Worm (Caenorhabditis elegans) whole organism, L1 larva: ENCODE data around the gene csb-1.

ENCODE experiments used
- C04F5.9 ChIP-seq: sonication (generic microtip); optimal IDR thresholded peaks from 2 replicates; lab custom pipeline; 2016; ENCODE audit warnings: missing genetic modification characterization, missing compliant biosample characterization
- C16A3.4 ChIP-seq: fragments of 150-350 bp; optimal IDR thresholded peaks from 2 replicates; lab custom pipeline; 2014; ENCODE audit warnings: missing biosample characterization, missing genetic modification characterization
- C34B4.2 ChIP-seq: sonication (generic microtip); optimal IDR thresholded peaks from 2 replicates; lab custom pipeline; 2017; ENCODE audit warnings: mild to moderate bottlenecking, missing genetic modification characterization, missing compliant biosample characterization
- F16B12.6 ChIP-seq: fragments of 150-350 bp; optimal IDR thresholded peaks from 2 replicates; lab custom pipeline; 2014; ENCODE audit warnings: missing biosample characterization, missing genetic modification characterization
- aly-2 ChIP-seq: fragments of 150-350 bp; optimal IDR thresholded peaks from 2 replicates; lab custom pipeline; 2014; ENCODE audit warnings: missing biosample characterization, missing genetic modification characterization
- ama-1 ChIP-seq: fragments of 150-350 bp; optimal IDR thresholded peaks from 2 replicates; lab custom pipeline; 2014
- ceh-82 ChIP-seq, 3 experiments: fragments of 150-350 bp in 1 of 3; sonication (generic microtip) in 2 of 3; optimal IDR thresholded peaks; 2 replicates each; lab custom pipeline; 2014 to 2017; ENCODE audit warnings: missing biosample characterization in 3 of 3, missing genetic modification characterization in 3 of 3
- ceh-88 ChIP-seq: fragments of 200-800 bp; sonication (Bioruptor generic); IDR thresholded peaks from 2 replicates; pipeline ENCODE4 v1.3.6; 2022; ENCODE audit warnings: missing genetic modification characterization, missing compliant biosample characterization
- ceh-90 ChIP-seq: sonication (generic microtip); optimal IDR thresholded peaks from 2 replicates; lab custom pipeline; 2016; ENCODE audit warnings: missing genetic modification characterization, missing compliant biosample characterization
- efl-1 ChIP-seq, 4 experiments: fragments of 150-350 bp; optimal IDR thresholded peaks in 3 of 4; peaks in 1 of 4; 1 replicate in 1 of 4; 2 replicates in 3 of 4; lab custom pipeline; 2014; ENCODE audit warnings: missing biosample characterization in 2 of 4, missing genetic modification characterization in 2 of 4, missing genetic modification reagents in 2 of 4
- elt-2 ChIP-seq: sonication (generic microtip); optimal IDR thresholded peaks from 2 replicates; lab custom pipeline; 2016; ENCODE audit warnings: missing genetic modification characterization, mild to moderate bottlenecking, inconsistent platforms, missing compliant biosample characterization, missing genetic modification reagents
- fkh-10 ChIP-seq: sonication (generic microtip); optimal IDR thresholded peaks from 2 replicates; lab custom pipeline; 2017; ENCODE audit warnings: missing biosample characterization, missing genetic modification reagents, missing genetic modification characterization
- fkh-4 ChIP-seq: sonication (generic microtip); optimal IDR thresholded peaks from 2 replicates; lab custom pipeline; 2016; ENCODE audit warnings: missing compliant biosample characterization, missing genetic modification characterization, borderline replicate concordance
- hlh-4 ChIP-seq: sonication (generic microtip); optimal IDR thresholded peaks from 2 replicates; lab custom pipeline; 2016; ENCODE audit warnings: mild to moderate bottlenecking, missing genetic modification characterization, missing compliant biosample characterization
- isw-1 ChIP-seq: fragments of 200-800 bp; sonication (Bioruptor generic); IDR thresholded peaks from 2 replicates; pipeline ENCODE4 v1.3.6; 2022; ENCODE audit warnings: missing genetic modification characterization, missing compliant biosample characterization
- jun-1 ChIP-seq: fragments of 150-350 bp; optimal IDR thresholded peaks from 2 replicates; lab custom pipeline; 2014; ENCODE audit warnings: missing biosample characterization, missing genetic modification reagents, missing genetic modification characterization
- lin-13 ChIP-seq: fragments of 150-350 bp; optimal IDR thresholded peaks from 2 replicates; lab custom pipeline; 2014; ENCODE audit warnings: missing biosample characterization, missing genetic modification reagents, missing genetic modification characterization
- lin-14 ChIP-seq: fragments of 200-800 bp; sonication (Bioruptor generic); optimal IDR thresholded peaks from 2 replicates; lab custom pipeline; 2018; ENCODE audit warnings: mild to moderate bottlenecking, missing genetic modification characterization, moderate library complexity, missing compliant biosample characterization
- lin-15B ChIP-seq: fragments of 150-350 bp; sonication (generic microtip); optimal IDR thresholded peaks from 3 replicates; lab custom pipeline; 2014; ENCODE audit warnings: missing biosample characterization, missing genetic modification characterization
- lin-39 ChIP-seq: fragments of 150-350 bp; optimal IDR thresholded peaks from 2 replicates; lab custom pipeline; 2014; ENCODE audit warnings: missing biosample characterization, missing genetic modification reagents, missing genetic modification characterization
- lir-3 ChIP-seq: sonication (generic microtip); optimal IDR thresholded peaks from 2 replicates; lab custom pipeline; 2016; ENCODE audit warnings: mild to moderate bottlenecking, missing genetic modification characterization, moderate library complexity, missing compliant biosample characterization; ENCODE audit not compliant: poor library complexity
- mef-2 ChIP-seq: fragments of 150-350 bp; optimal IDR thresholded peaks from 2 replicates; lab custom pipeline; 2014; ENCODE audit warnings: missing biosample characterization, missing genetic modification characterization
- nhr-12 ChIP-seq: sonication (generic microtip); optimal IDR thresholded peaks from 2 replicates; lab custom pipeline; 2017; ENCODE audit warnings: missing biosample characterization, missing genetic modification characterization
- nhr-237 ChIP-seq: fragments of 150-350 bp; optimal IDR thresholded peaks from 2 replicates; lab custom pipeline; 2014; ENCODE audit warnings: missing biosample characterization, missing genetic modification characterization
- nhr-71 ChIP-seq: sonication (generic microtip); optimal IDR thresholded peaks from 2 replicates; lab custom pipeline; 2016; ENCODE audit warnings: mild to moderate bottlenecking, missing genetic modification characterization, moderate library complexity, missing compliant biosample characterization
- nhr-76 ChIP-seq: sonication (generic microtip); optimal IDR thresholded peaks from 2 replicates; lab custom pipeline; 2017; ENCODE audit warnings: missing biosample characterization, missing genetic modification characterization
- rnt-1 ChIP-seq: sonication (generic microtip); optimal IDR thresholded peaks from 2 replicates; lab custom pipeline; 2016; ENCODE audit warnings: mild to moderate bottlenecking, missing genetic modification characterization, moderate library complexity, missing compliant biosample characterization
- skn-1 ChIP-seq: fragments of 150-350 bp; optimal IDR thresholded peaks from 2 replicates; lab custom pipeline; 2014; ENCODE audit warnings: missing biosample characterization, missing genetic modification characterization
- sup-37 ChIP-seq: fragments of 200-800 bp; sonication (Bioruptor generic); optimal IDR thresholded peaks from 2 replicates; lab custom pipeline; 2018; ENCODE audit warnings: mild to moderate bottlenecking, missing genetic modification characterization, missing compliant biosample characterization
- swsn-7 ChIP-seq: sonication (generic microtip); optimal IDR thresholded peaks from 2 replicates; lab custom pipeline; 2016; ENCODE audit warnings: missing genetic modification characterization, missing compliant biosample characterization
- tbx-2 ChIP-seq: sonication (generic microtip); optimal IDR thresholded peaks from 2 replicates; lab custom pipeline; 2016; ENCODE audit warnings: missing genetic modification characterization, missing compliant biosample characterization
- unc-130 ChIP-seq: fragments of 150-350 bp; optimal IDR thresholded peaks from 2 replicates; lab custom pipeline; 2017; ENCODE audit warnings: missing biosample characterization, missing genetic modification characterization, inconsistent platforms
- unc-30 ChIP-seq: sonication (generic microtip); optimal IDR thresholded peaks from 2 replicates; lab custom pipeline; 2017; ENCODE audit warnings: missing biosample characterization, missing genetic modification characterization
- unc-86 ChIP-seq: sonication (generic microtip); optimal IDR thresholded peaks from 2 replicates; lab custom pipeline; 2016; ENCODE audit warnings: missing genetic modification characterization, missing compliant biosample characterization
- unc-98 ChIP-seq: fragments of 200-800 bp; sonication (Bioruptor generic); IDR thresholded peaks from 2 replicates; pipeline ENCODE4 v1.3.6; 2022; ENCODE audit warnings: missing genetic modification characterization, missing compliant biosample characterization
- zip-4 ChIP-seq: fragments of 200-800 bp; sonication (Bioruptor generic); optimal IDR thresholded peaks from 2 replicates; lab custom pipeline; 2018; ENCODE audit warnings: mild to moderate bottlenecking, missing genetic modification characterization, moderate library complexity, missing compliant biosample characterization
- ztf-11 ChIP-seq, 2 experiments: sonication (generic microtip); optimal IDR thresholded peaks; 2 replicates each; lab custom pipeline; 2016 to 2017; ENCODE audit warnings: missing genetic modification characterization in 2 of 2, missing biosample characterization in 1 of 2, missing compliant biosample characterization in 1 of 2

csb-1 gene

ce11 chrX:15865868-15866555 lies at the start of gene csb-1, which contains the start of gene F53H4.4 (continued):
- TF ChIP-seq swsn-7 (peak; percentile 62), ama-1 (lab: Kevin White, UChicago) (no peak), lin-15B (tag; lab: Kevin White, UChicago) (peak; percentile 79), ztf-11 (tag; optimal IDR thresholded peaks at IDR 0.05; lab: Kevin White, UChicago) (peak in 1 of 2 experiments; percentile 42), fkh-4 (tag; lab: Kevin White, UChicago) (peak; percentile 15), ceh-82 (tag; optimal IDR thresholded peaks at IDR 0.05; lab: Kevin White, UChicago) (peak in 2 of 3 experiments; percentile 30 to 62), mef-2 (tag; lab: Kevin White, UChicago) (no peak), lir-3 (tag; lab: Kevin White, UChicago) (peak; percentile 80), hlh-4 (tag; lab: Kevin White, UChicago) (no peak), lin-14 (GFP tag; lab: Kevin White, UChicago) (peak; percentile 90), nhr-76 (tag; lab: Kevin White, UChicago) (no peak), C04F5.9 (no peak), zip-4 (GFP tag; lab: Kevin White, UChicago) (no peak), jun-1 (tag; lab: Kevin White, UChicago) (no peak), unc-98 (GFP tag; lab: Robert Waterston, UW) (0 out of 2 replicates have a peak, but pooled peaks have one; percentile 34), isw-1 (GFP tag; lab: Robert Waterston, UW) (peak; percentile 26), efl-1 (optimal IDR thresholded peaks at IDR 0.05; lab: Kevin White, UChicago) (peak; percentile 56 to 66), efl-1 (GFP tag; optimal IDR thresholded peaks at IDR 0.05 in 1 of 2; lab: Kevin White, UChicago) (peak in 1 of 2 experiments; percentile 49), F16B12.6 (tag; lab: Kevin White, UChicago) (peak; percentile 17), aly-2 (tag; lab: Kevin White, UChicago) (no peak), nhr-71 (peak; percentile 86), rnt-1 (peak; percentile 88), sup-37 (GFP tag; lab: Kevin White, UChicago) (no peak), unc-30 (tag; lab: Kevin White, UChicago) (no peak), ceh-90 (tag; lab: Kevin White, UChicago) (peak; percentile 47), nhr-12 (tag; lab: Kevin White, UChicago) (no peak), C34B4.2 (tag; lab: Kevin White, UChicago) (no peak), unc-130 (peak; percentile 78), unc-86 (tag; lab: Kevin White, UChicago) (peak; percentile 36), lin-39 (tag; lab: Kevin White, UChicago) (no peak), ceh-88 (no peak), elt-2 (tag; lab: Kevin White, UChicago) (peak; percentile 21), skn-1 (tag; lab: Kevin White, UChicago) (peak; percentile 58)

ce11 chrX:15912841-15913240 lies 47.1 kb upstream of the csb-1 start:
- no peak for TF ChIP-seq F16B12.6 (tag; lab: Kevin White, UChicago)
- no peak for TF ChIP-seq fkh-10 (GFP tag; lab: Kevin White, UChicago)
- no peak for TF ChIP-seq swsn-7
- TF ChIP-seq nhr-237 (tag; lab: Kevin White, UChicago): no peak
- TF ChIP-seq nhr-71: no peak
- no peak for TF ChIP-seq C16A3.4 (tag; lab: Kevin White, UChicago)
- TF ChIP-seq tbx-2: no peak

ce11 chrX:15910328-15910727 lies 44.6 kb upstream of the csb-1 start, which contains the start of gene npr-33:
npr-33 (plus strand) TSS chrX:15910628.
- TF ChIP-seq lin-13 (GFP tag; lab: Kevin White, UChicago): no peak
